Worm (Caenorhabditis elegans): ENCODE measurements around the gene F19F10.3.

DNA sequence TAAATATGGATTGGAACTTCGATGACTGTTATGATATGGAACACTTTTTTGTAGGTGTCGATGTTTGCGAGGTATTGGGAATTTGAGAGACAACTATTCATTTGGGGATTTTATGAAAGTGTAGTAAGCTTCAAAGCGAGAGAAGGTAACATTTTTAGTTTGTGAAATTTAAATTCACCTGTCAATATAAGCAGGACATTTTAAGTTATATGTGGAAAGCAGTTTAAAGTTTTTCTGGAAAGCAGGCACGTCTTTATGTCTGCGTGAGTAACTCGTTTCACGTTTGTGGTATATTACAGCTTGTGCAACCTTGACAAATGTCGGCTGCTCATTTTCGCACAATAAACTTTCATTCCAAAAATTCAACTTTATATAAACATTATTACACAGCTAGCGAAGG lies 47.6 kb upstream of the F19F10.3 start, which contains the start of gene srh-229:
- TF ChIP-seq snpc-4 (tag; optimal IDR thresholded peaks at IDR 0.05) (no peak), aly-2 (tag; optimal IDR thresholded peaks at IDR 0.05) (no peak), unc-39 (tag; optimal IDR thresholded peaks at IDR 0.05) (no peak), ztf-4 (tag; optimal IDR thresholded peaks at IDR 0.05) (no peak), ceh-82 (tag; optimal IDR thresholded peaks at IDR 0.05) (no peak), egl-27 (tag; optimal IDR thresholded peaks at IDR 0.05) (no peak), nhr-77 (tag; optimal IDR thresholded peaks at IDR 0.05) (no peak), peb-1 (tag; optimal IDR thresholded peaks at IDR 0.05) (no peak), ama-1 (optimal IDR thresholded peaks at IDR 0.05) (no peak), ztf-11 (tag; optimal IDR thresholded peaks at IDR 0.05) (no peak), blmp-1 (tag; optimal IDR thresholded peaks at IDR 0.05; ENCODE audit: insufficient read depth) (no peak), unc-62 (GFP tag; optimal IDR thresholded peaks at IDR 0.05) (no peak), ceh-16 (tag; optimal IDR thresholded peaks at IDR 0.05) (no peak)
